Fruit fly (Drosophila melanogaster): ENCODE measurements around the gene tara.

Gene tara

DNA sequence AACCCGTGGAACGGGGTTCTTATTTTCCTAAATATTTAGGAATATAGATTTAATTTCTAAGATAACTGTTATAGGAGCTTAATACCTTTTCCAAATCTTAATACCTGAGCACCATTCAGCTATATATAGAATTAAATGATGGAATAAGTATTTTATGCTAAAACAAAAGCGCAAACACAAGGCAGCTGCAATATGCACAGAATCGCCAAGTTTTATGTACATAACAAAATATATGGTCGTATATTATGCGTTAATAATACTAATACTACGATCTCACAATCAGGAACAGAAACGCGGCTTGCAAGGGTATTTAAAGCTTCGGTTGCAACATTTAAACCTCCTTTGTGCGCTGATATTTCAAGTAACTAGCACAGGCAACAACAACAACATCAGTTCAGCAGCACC, 9.3 kb downstream of the tara start (continued):
- TF ChIP-seq H15 (GFP tag; IDR thresholded peaks at IDR 0.05): no peak
- no peak for TF ChIP-seq CG3065 (GFP tag; optimal IDR thresholded peaks at IDR 0.05)
- TF ChIP-seq gsb (GFP tag; IDR thresholded peaks at IDR 0.05): no peak
- TF ChIP-seq CG10147 (GFP tag; optimal IDR thresholded peaks at IDR 0.05): peak; percentile 33
- TF ChIP-seq CG14441 (GFP tag; IDR thresholded peaks at IDR 0.05): no peak
- TF ChIP-seq Ravus (GFP tag; IDR thresholded peaks at IDR 0.05): no peak
- TF ChIP-seq caup (GFP tag; optimal IDR thresholded peaks at IDR 0.05; ENCODE audit: severe bottlenecking): no peak
- no peak for TF ChIP-seq twi (tag; optimal IDR thresholded peaks at IDR 0.05)
- TF ChIP-seq CG5180 (GFP tag; optimal IDR thresholded peaks at IDR 0.05): no peak
- TF ChIP-seq CG11456 (GFP tag; IDR thresholded peaks at IDR 0.05): no peak
- TF ChIP-seq Xbp1 (GFP tag; optimal IDR thresholded peaks at IDR 0.05): peak; percentile 11
- TF ChIP-seq dm (GFP tag; optimal IDR thresholded peaks at IDR 0.05): no peak
- TF ChIP-seq aop (GFP tag; IDR thresholded peaks at IDR 0.05): no peak
- TF ChIP-seq ftz-f1 (GFP tag; optimal IDR thresholded peaks at IDR 0.05): no peak
- TF ChIP-seq CG10543 (GFP tag; optimal IDR thresholded peaks at IDR 0.05): no peak
- no peak for TF ChIP-seq NFAT (GFP tag; IDR thresholded peaks at IDR 0.05)
- TF ChIP-seq CG43689 (GFP tag; IDR thresholded peaks at IDR 0.05): no peak
- no peak for TF ChIP-seq CG2889 (GFP tag; IDR thresholded peaks at IDR 0.05)
- peak; percentile 19 for TF ChIP-seq lilli (GFP tag; optimal IDR thresholded peaks at IDR 0.05)
- peak; percentile 6 for TF ChIP-seq pho (GFP tag; optimal IDR thresholded peaks at IDR 0.05)
- TF ChIP-seq CHES-1-like (GFP tag; optimal IDR thresholded peaks at IDR 0.05): no peak
- TF ChIP-seq CG11723 (GFP tag; optimal IDR thresholded peaks at IDR 0.05): peak; percentile 11
- TF ChIP-seq CG16815 (GFP tag; optimal IDR thresholded peaks at IDR 0.05): peak; percentile 28
- no peak for TF ChIP-seq Gug (GFP tag; IDR thresholded peaks at IDR 0.05)
- TF ChIP-seq Dad (GFP tag; optimal IDR thresholded peaks at IDR 0.05): no peak
- TF ChIP-seq pan (optimal IDR thresholded peaks at IDR 0.05): no peak
- TF ChIP-seq pan (GFP tag; optimal IDR thresholded peaks at IDR 0.05 in 1 of 2, IDR thresholded peaks at IDR 0.05 in 1 of 2): no peak
- TF ChIP-seq GATAe (GFP tag; conservative IDR thresholded peaks at IDR 0.05): no peak
- TF ChIP-seq lab (GFP tag; optimal IDR thresholded peaks at IDR 0.05): no peak
- peak; percentile 4 for TF ChIP-seq Fer3 (tag; optimal IDR thresholded peaks at IDR 0.05)
- TF ChIP-seq zfh2 (GFP tag; optimal IDR thresholded peaks at IDR 0.05): no peak
- TF ChIP-seq Abd-B (GFP tag; optimal IDR thresholded peaks at IDR 0.05): peak; percentile 31
- peak; percentile 42 for TF ChIP-seq CG30403 (GFP tag; optimal IDR thresholded peaks at IDR 0.05)
- TF ChIP-seq dmrt11E (tag; optimal IDR thresholded peaks at IDR 0.05): peak; percentile 52
- TF ChIP-seq CG1529 (GFP tag; optimal IDR thresholded peaks at IDR 0.05): peak; percentile 41
- no peak for TF ChIP-seq NC2α (GFP tag; optimal IDR thresholded peaks at IDR 0.05)
- no peak for TF ChIP-seq dati (GFP tag; IDR thresholded peaks at IDR 0.05)
- peak; percentile 11 for TF ChIP-seq Six4 (GFP tag; optimal IDR thresholded peaks at IDR 0.05)
- no peak for TF ChIP-seq ro (GFP tag; IDR thresholded peaks at IDR 0.05)
- TF ChIP-seq nmo (GFP tag; optimal IDR thresholded peaks at IDR 0.05): peak; percentile 68
- TF ChIP-seq mam (GFP tag; optimal IDR thresholded peaks at IDR 0.05): no peak
- no peak for TF ChIP-seq Sry-δ (GFP tag; optimal IDR thresholded peaks at IDR 0.05)
- TF ChIP-seq CG1832 (GFP tag; optimal IDR thresholded peaks at IDR 0.05): no peak
- TF ChIP-seq Antp (GFP tag; optimal IDR thresholded peaks at IDR 0.05): no peak
- TF ChIP-seq CG10267 (tag; optimal IDR thresholded peaks at IDR 0.05): peak; percentile 49
- TF ChIP-seq CG42726 (GFP tag; IDR thresholded peaks at IDR 0.05; ENCODE audit: partially characterized antibody): no peak
- TF ChIP-seq hbn (GFP tag; IDR thresholded peaks at IDR 0.05; ENCODE audit: partially characterized antibody): no peak
- no peak for TF ChIP-seq CG13775 (GFP tag; optimal IDR thresholded peaks at IDR 0.05)
- peak; percentile 64 for TF ChIP-seq CG2678 (tag; optimal IDR thresholded peaks at IDR 0.05)
- peak; percentile 6 for TF ChIP-seq CG30431 (GFP tag; optimal IDR thresholded peaks at IDR 0.05)
- peak; percentile 11 for TF ChIP-seq ems (GFP tag; optimal IDR thresholded peaks at IDR 0.05)
- no peak for TF ChIP-seq sima (GFP tag; optimal IDR thresholded peaks at IDR 0.05)
